Worm (Caenorhabditis elegans) whole organism, L1 larva: ENCODE measurements around the gene C29A12.22.
A peak's percentile ranks its signal among the peaks of the same experiment; 100 is the strongest.

Source experiments
- C04F5.9 ChIP-seq: sonication (generic microtip); optimal IDR thresholded peaks from 2 replicates; lab custom pipeline; 2016; ENCODE audit warnings: missing genetic modification characterization, missing compliant biosample characterization
- C16A3.4 ChIP-seq: fragments of 150-350 bp; optimal IDR thresholded peaks from 2 replicates; lab custom pipeline; 2014; ENCODE audit warnings: missing biosample characterization, missing genetic modification characterization
- C34B4.2 ChIP-seq: sonication (generic microtip); optimal IDR thresholded peaks from 2 replicates; lab custom pipeline; 2017; ENCODE audit warnings: mild to moderate bottlenecking, missing genetic modification characterization, missing compliant biosample characterization
- Y116A8C.19 ChIP-seq: sonication (generic microtip); optimal IDR thresholded peaks from 2 replicates; lab custom pipeline; 2016; ENCODE audit warnings: missing compliant biosample characterization, missing genetic modification characterization, borderline replicate concordance
- alr-1 ChIP-seq: fragments of 200-800 bp; sonication (Bioruptor generic); optimal IDR thresholded peaks from 2 replicates; lab custom pipeline; 2018; ENCODE audit warnings: borderline replicate concordance, mild to moderate bottlenecking, missing genetic modification characterization, missing compliant biosample characterization
- ama-1 ChIP-seq: fragments of 150-350 bp; optimal IDR thresholded peaks from 2 replicates; lab custom pipeline; 2014
- blmp-1 ChIP-seq: fragments of 150-350 bp; optimal IDR thresholded peaks from 2 replicates; lab custom pipeline; 2014; ENCODE audit warnings: missing biosample characterization, missing genetic modification characterization
- ceh-63 ChIP-seq: fragments of 200-800 bp; sonication (Bioruptor generic); optimal IDR thresholded peaks from 2 replicates; lab custom pipeline; 2018; ENCODE audit warnings: mild to moderate bottlenecking, missing genetic modification characterization, missing compliant biosample characterization
- ceh-8 ChIP-seq: fragments of 200-800 bp; sonication (Bioruptor generic); optimal IDR thresholded peaks from 2 replicates; lab custom pipeline; 2018; ENCODE audit warnings: mild to moderate bottlenecking, missing genetic modification characterization, moderate library complexity, missing compliant biosample characterization
- dpl-1 ChIP-seq, 3 experiments: fragments of 150-350 bp in 2 of 3; sonication (generic microtip) in 1 of 3; optimal IDR thresholded peaks; 2 replicates each; lab custom pipeline; 2014 to 2017; ENCODE audit warnings: missing biosample characterization in 3 of 3, missing genetic modification characterization in 3 of 3, missing genetic modification reagents in 3 of 3
- efl-1 ChIP-seq, 4 experiments: fragments of 150-350 bp; optimal IDR thresholded peaks in 3 of 4; peaks in 1 of 4; 1 replicate in 1 of 4; 2 replicates in 3 of 4; lab custom pipeline; 2014; ENCODE audit warnings: missing biosample characterization in 2 of 4, missing genetic modification characterization in 2 of 4, missing genetic modification reagents in 2 of 4
- egl-13 ChIP-seq: sonication (generic microtip); optimal IDR thresholded peaks from 2 replicates; lab custom pipeline; 2016; ENCODE audit warnings: missing genotype, missing genetic modification reagents, missing genetic modification characterization, missing compliant biosample characterization
- elt-2 ChIP-seq: sonication (generic microtip); optimal IDR thresholded peaks from 2 replicates; lab custom pipeline; 2016; ENCODE audit warnings: missing genetic modification characterization, mild to moderate bottlenecking, inconsistent platforms, missing compliant biosample characterization, missing genetic modification reagents
- elt-3 ChIP-seq, 6 experiments: fragments of 150-350 bp in 1 of 6; sonication (generic microtip); optimal IDR thresholded peaks; 2 replicates each; lab custom pipeline; 2017 to 2018; ENCODE audit warnings: missing biosample characterization in 6 of 6, missing genetic modification characterization in 6 of 6, inconsistent platforms in 1 of 6
- ets-5 ChIP-seq: fragments of 200-800 bp; sonication (Bioruptor generic); IDR thresholded peaks from 2 replicates; pipeline ENCODE4 v1.3.6; 2022; ENCODE audit warnings: missing genetic modification characterization, missing compliant biosample characterization
- fkh-10 ChIP-seq: sonication (generic microtip); optimal IDR thresholded peaks from 2 replicates; lab custom pipeline; 2017; ENCODE audit warnings: missing biosample characterization, missing genetic modification reagents, missing genetic modification characterization
- fkh-4 ChIP-seq: sonication (generic microtip); optimal IDR thresholded peaks from 2 replicates; lab custom pipeline; 2016; ENCODE audit warnings: missing compliant biosample characterization, missing genetic modification characterization, borderline replicate concordance
- fkh-8 ChIP-seq: sonication (generic microtip); optimal IDR thresholded peaks from 2 replicates; lab custom pipeline; 2016; ENCODE audit warnings: mild to moderate bottlenecking, missing genetic modification characterization, missing compliant biosample characterization
- grh-1 ChIP-seq: fragments of 200-800 bp; sonication (Bioruptor generic); IDR thresholded peaks from 2 replicates; pipeline ENCODE4 v1.3.6; 2022; ENCODE audit warnings: missing genetic modification reagents, missing genetic modification characterization, missing compliant biosample characterization
- isw-1 ChIP-seq: fragments of 200-800 bp; sonication (Bioruptor generic); IDR thresholded peaks from 2 replicates; pipeline ENCODE4 v1.3.6; 2022; ENCODE audit warnings: missing genetic modification characterization, missing compliant biosample characterization
- jun-1 ChIP-seq: fragments of 150-350 bp; optimal IDR thresholded peaks from 2 replicates; lab custom pipeline; 2014; ENCODE audit warnings: missing biosample characterization, missing genetic modification reagents, missing genetic modification characterization
- lin-14 ChIP-seq: fragments of 200-800 bp; sonication (Bioruptor generic); optimal IDR thresholded peaks from 2 replicates; lab custom pipeline; 2018; ENCODE audit warnings: mild to moderate bottlenecking, missing genetic modification characterization, moderate library complexity, missing compliant biosample characterization
- lin-35 ChIP-seq, 2 experiments: fragments of 150-350 bp; optimal IDR thresholded peaks; 2 replicates each; lab custom pipeline; 2014; ENCODE audit warnings: missing biosample characterization in 2 of 2, missing genetic modification characterization in 2 of 2, missing genetic modification reagents in 2 of 2
- lir-3 ChIP-seq: sonication (generic microtip); optimal IDR thresholded peaks from 2 replicates; lab custom pipeline; 2016; ENCODE audit warnings: mild to moderate bottlenecking, missing genetic modification characterization, moderate library complexity, missing compliant biosample characterization; ENCODE audit not compliant: poor library complexity
- lsy-2 ChIP-seq, 2 experiments: fragments of 150-350 bp; optimal IDR thresholded peaks; 2 replicates each; lab custom pipeline; 2014; ENCODE audit warnings: missing biosample characterization in 2 of 2, missing genetic modification characterization in 2 of 2
- mdl-1 ChIP-seq, 2 experiments: fragments of 150-350 bp; optimal IDR thresholded peaks; 2 replicates each; lab custom pipeline; 2014 to 2017; ENCODE audit warnings: missing biosample characterization in 2 of 2, missing genetic modification characterization in 2 of 2, inconsistent platforms in 1 of 2
- mep-1 ChIP-seq: fragments of 150-350 bp; optimal IDR thresholded peaks from 2 replicates; lab custom pipeline; 2014; ENCODE audit warnings: missing biosample characterization, missing genetic modification characterization
- nhr-11 ChIP-seq: fragments of 150-350 bp; optimal IDR thresholded peaks from 2 replicates; lab custom pipeline; 2014; ENCODE audit warnings: missing biosample characterization, missing genetic modification characterization
- nhr-19 ChIP-seq: fragments of 200-800 bp; sonication (Bioruptor generic); conservative IDR thresholded peaks from 2 replicates; pipeline ENCODE4 v1.3.6; 2022; ENCODE audit warnings: missing genetic modification characterization, missing compliant biosample characterization
- nhr-20 ChIP-seq: sonication (generic microtip); optimal IDR thresholded peaks from 2 replicates; lab custom pipeline; 2016; ENCODE audit warnings: mild to moderate bottlenecking, missing genetic modification characterization, missing compliant biosample characterization
- nhr-47 ChIP-seq: sonication (generic microtip); optimal IDR thresholded peaks from 2 replicates; lab custom pipeline; 2016; ENCODE audit warnings: mild to moderate bottlenecking, missing genetic modification characterization, moderate library complexity, missing compliant biosample characterization
- nhr-71 ChIP-seq: sonication (generic microtip); optimal IDR thresholded peaks from 2 replicates; lab custom pipeline; 2016; ENCODE audit warnings: mild to moderate bottlenecking, missing genetic modification characterization, moderate library complexity, missing compliant biosample characterization
- nhr-77 ChIP-seq: fragments of 150-350 bp; optimal IDR thresholded peaks from 2 replicates; lab custom pipeline; 2014; ENCODE audit warnings: missing biosample characterization, missing genetic modification characterization
- nhr-85 ChIP-seq: sonication (generic microtip); peaks from one replicate; lab custom pipeline; 2016; ENCODE audit warnings: missing genetic modification characterization, inconsistent platforms, missing compliant biosample characterization
- nhr-90 ChIP-seq: sonication (generic microtip); optimal IDR thresholded peaks from 2 replicates; lab custom pipeline; 2016; ENCODE audit warnings: mild to moderate bottlenecking, missing genetic modification characterization, missing compliant biosample characterization; ENCODE audit not compliant: poor library complexity
- pag-3 ChIP-seq: sonication (generic microtip); optimal IDR thresholded peaks from 2 replicates; lab custom pipeline; 2017; ENCODE audit warnings: missing genetic modification characterization, mild to moderate bottlenecking, missing compliant biosample characterization, antibody characterized with exemption, borderline replicate concordance; ENCODE audit not compliant: insufficient read depth
- pqm-1 ChIP-seq: sonication (generic microtip); optimal IDR thresholded peaks from 3 replicates; lab custom pipeline; 2017; ENCODE audit warnings: missing biosample characterization, missing genetic modification characterization
- rnt-1 ChIP-seq: sonication (generic microtip); optimal IDR thresholded peaks from 2 replicates; lab custom pipeline; 2016; ENCODE audit warnings: mild to moderate bottlenecking, missing genetic modification characterization, moderate library complexity, missing compliant biosample characterization
- snpc-4 ChIP-seq: fragments of 150-350 bp; optimal IDR thresholded peaks from 2 replicates; lab custom pipeline; 2014; ENCODE audit warnings: missing biosample characterization, missing genetic modification characterization
- snu-23 ChIP-seq: sonication (generic microtip); optimal IDR thresholded peaks from 2 replicates; lab custom pipeline; 2016; ENCODE audit warnings: missing genetic modification characterization, missing compliant biosample characterization
- sox-4 ChIP-seq: sonication (generic microtip); optimal IDR thresholded peaks from 2 replicates; lab custom pipeline; 2016; ENCODE audit warnings: missing genetic modification characterization, missing compliant biosample characterization
- sptf-1 ChIP-seq: fragments of 150-350 bp; optimal IDR thresholded peaks from 2 replicates; lab custom pipeline; 2014; ENCODE audit warnings: missing biosample characterization, missing genetic modification characterization
- sup-37 ChIP-seq: fragments of 200-800 bp; sonication (Bioruptor generic); optimal IDR thresholded peaks from 2 replicates; lab custom pipeline; 2018; ENCODE audit warnings: mild to moderate bottlenecking, missing genetic modification characterization, missing compliant biosample characterization
- swsn-7 ChIP-seq: sonication (generic microtip); optimal IDR thresholded peaks from 2 replicates; lab custom pipeline; 2016; ENCODE audit warnings: missing genetic modification characterization, missing compliant biosample characterization
- unc-130 ChIP-seq: fragments of 150-350 bp; optimal IDR thresholded peaks from 2 replicates; lab custom pipeline; 2017; ENCODE audit warnings: missing biosample characterization, missing genetic modification characterization, inconsistent platforms
- unc-30 ChIP-seq: sonication (generic microtip); optimal IDR thresholded peaks from 2 replicates; lab custom pipeline; 2017; ENCODE audit warnings: missing biosample characterization, missing genetic modification characterization
- unc-86 ChIP-seq: sonication (generic microtip); optimal IDR thresholded peaks from 2 replicates; lab custom pipeline; 2016; ENCODE audit warnings: missing genetic modification characterization, missing compliant biosample characterization
- xbp-1 ChIP-seq: sonication (generic microtip); optimal IDR thresholded peaks from 2 replicates; lab custom pipeline; 2016; ENCODE audit warnings: missing genetic modification characterization, missing compliant biosample characterization
- zip-4 ChIP-seq: fragments of 200-800 bp; sonication (Bioruptor generic); optimal IDR thresholded peaks from 2 replicates; lab custom pipeline; 2018; ENCODE audit warnings: mild to moderate bottlenecking, missing genetic modification characterization, moderate library complexity, missing compliant biosample characterization
- ztf-4 ChIP-seq: fragments of 150-350 bp; optimal IDR thresholded peaks from 2 replicates; lab custom pipeline; 2014; ENCODE audit warnings: missing biosample characterization, missing genetic modification characterization

The C29A12.22 gene

DNA sequence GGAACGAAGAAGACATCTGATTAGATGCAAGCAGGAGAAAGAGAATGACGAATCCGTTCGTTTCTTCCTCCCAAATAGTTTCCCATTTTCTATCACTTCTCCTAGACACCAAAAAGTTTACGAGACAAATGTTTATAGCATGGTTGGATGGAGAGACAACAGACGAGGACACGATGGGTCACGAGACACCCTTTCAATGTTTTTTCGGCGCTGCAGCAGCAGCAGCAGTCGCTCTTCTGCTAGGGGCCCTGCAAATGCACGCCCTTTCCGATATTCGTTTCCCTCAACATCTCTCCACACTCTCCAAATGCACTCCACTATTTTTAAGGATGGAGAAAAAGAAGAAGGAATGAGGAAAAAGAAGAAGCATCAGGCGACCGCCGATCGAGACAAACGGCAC is 46.5 kb downstream of the C29A12.22 start (continued):
- TF ChIP-seq ceh-63 (GFP tag; lab: Kevin White, UChicago) (peak; percentile 61), nhr-47 (tag; lab: Kevin White, UChicago) (peak; percentile 89), Y116A8C.19 (tag; lab: Kevin White, UChicago) (no peak), zip-4 (GFP tag; lab: Kevin White, UChicago) (peak; percentile 47), mep-1 (peak; percentile 75), ama-1 (lab: Kevin White, UChicago) (no peak), pag-3 (tag; lab: Kevin White, UChicago) (peak; percentile 34), ztf-4 (tag; lab: Kevin White, UChicago) (peak; percentile 80), jun-1 (peak; percentile 59), nhr-20 (tag; lab: Kevin White, UChicago) (peak; percentile 93), alr-1 (tag; lab: Kevin White, UChicago) (no peak), elt-2 (tag; lab: Kevin White, UChicago) (peak; percentile 11), lsy-2 (tag; optimal IDR thresholded peaks at IDR 0.05; lab: Kevin White, UChicago) (peak; percentile 75 to 79), dpl-1 (GFP tag; optimal IDR thresholded peaks at IDR 0.05; lab: Kevin White, UChicago) (peak in 2 of 3 experiments; percentile 28 to 33), fkh-8 (tag; lab: Kevin White, UChicago) (peak; percentile 60), blmp-1 (tag; lab: Kevin White, UChicago) (peak; percentile 36), sox-4 (peak; percentile 13), sptf-1 (tag; lab: Kevin White, UChicago) (no peak), rnt-1 (tag; lab: Kevin White, UChicago) (peak; percentile 88), fkh-10 (GFP tag; lab: Kevin White, UChicago) (peak; percentile 89), snu-23 (GFP tag; lab: Kevin White, UChicago) (peak; percentile 87), nhr-90 (tag; lab: Kevin White, UChicago) (peak; percentile 31), xbp-1 (tag; lab: Kevin White, UChicago) (peak; percentile 75), sup-37 (GFP tag; lab: Kevin White, UChicago) (peak; percentile 73), pqm-1 (tag; lab: Kevin White, UChicago) (no peak), nhr-19 (GFP tag; lab: Robert Waterston, UW) (peak; percentile 87), C16A3.4 (tag; lab: Kevin White, UChicago) (peak; percentile 58), unc-86 (tag; lab: Kevin White, UChicago) (peak; percentile 84), lir-3 (peak; percentile 80), C04F5.9 (tag; lab: Kevin White, UChicago) (peak; percentile 1), egl-13 (tag; lab: Kevin White, UChicago) (peak; percentile 84), fkh-4 (tag; lab: Kevin White, UChicago) (peak; percentile 51), swsn-7 (tag; lab: Kevin White, UChicago) (peak; percentile 78), snpc-4 (tag; lab: Kevin White, UChicago) (peak; percentile 44), grh-1 (GFP tag; lab: Robert Waterston, UW) (no peak), unc-30 (no peak), nhr-11 (tag; lab: Kevin White, UChicago) (peak; percentile 45), unc-130 (peak; percentile 76), ets-5 (GFP tag; lab: Robert Waterston, UW) (no peak), isw-1 (peak; percentile 56), ceh-8 (GFP tag; lab: Kevin White, UChicago) (peak; percentile 31)

DNA sequence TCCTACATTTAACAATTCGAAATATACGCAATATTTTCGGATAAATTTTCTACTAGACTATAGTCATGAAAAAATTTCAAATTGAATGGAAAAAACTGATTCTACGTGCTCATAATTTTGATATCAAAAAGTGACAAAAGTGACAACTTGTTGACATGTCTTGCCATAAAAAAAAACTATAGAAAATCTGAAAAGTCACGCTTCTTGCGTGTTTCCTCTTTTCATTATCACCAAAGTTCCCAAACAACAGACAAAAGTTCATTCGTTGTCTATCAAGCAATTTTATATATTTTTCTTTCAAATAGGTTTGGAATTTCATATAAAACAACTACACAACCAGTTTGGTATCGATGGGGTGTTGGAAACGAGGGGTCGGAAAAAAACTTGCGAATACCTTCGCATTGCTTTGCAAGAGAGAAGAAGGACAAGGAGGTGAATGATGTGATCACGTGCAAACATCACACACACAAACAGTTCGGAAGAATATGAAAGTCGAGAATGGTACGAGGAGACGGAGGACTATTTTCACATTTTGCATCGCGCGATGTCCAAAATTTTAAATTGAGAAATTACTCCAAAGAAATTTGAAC is 47.3 kb downstream of the C29A12.22 start:
- TF ChIP-seq nhr-19 (GFP tag; lab: Robert Waterston, UW) (0 out of 2 replicates have a peak, but pooled peaks have one; percentile 5), C34B4.2 (tag; lab: Kevin White, UChicago) (no peak), snu-23 (GFP tag; lab: Kevin White, UChicago) (peak; percentile 43), nhr-71 (peak; percentile 46), efl-1 (optimal IDR thresholded peaks at IDR 0.05; lab: Kevin White, UChicago) (no peak), efl-1 (GFP tag; optimal IDR thresholded peaks at IDR 0.05 in 1 of 2; lab: Kevin White, UChicago) (peak in 1 of 2 experiments; percentile 75), xbp-1 (tag; lab: Kevin White, UChicago) (no peak), nhr-20 (tag; lab: Kevin White, UChicago) (peak; percentile 45), nhr-90 (tag; lab: Kevin White, UChicago) (peak; percentile 21), nhr-77 (tag; lab: Kevin White, UChicago) (no peak), nhr-85 (tag; lab: Kevin White, UChicago) (peak; percentile 88), lin-35 (GFP tag; optimal IDR thresholded peaks at IDR 0.05; lab: Kevin White, UChicago) (peak in 1 of 2 experiments; percentile 49), lin-14 (GFP tag; lab: Kevin White, UChicago) (peak; percentile 57), elt-3 (tag; optimal IDR thresholded peaks at IDR 0.05; lab: Kevin White, UChicago) (peak in 3 of 6 experiments; percentile 8 to 42 (median 32)), mdl-1 (tag; optimal IDR thresholded peaks at IDR 0.05; lab: Kevin White, UChicago) (peak in 1 of 2 experiments; percentile 24), jun-1 (no peak), mep-1 (peak; percentile 10)
